Fruit fly (Drosophila melanogaster): ENCODE measurements around the gene tal-3A.

- TF ChIP-seq dac (GFP tag; optimal IDR thresholded peaks at IDR 0.05) (peak; percentile 37), Lpt (GFP tag; optimal IDR thresholded peaks at IDR 0.05) (peak; percentile 43), ss (GFP tag; optimal IDR thresholded peaks at IDR 0.05) (no peak), CG10669 (GFP tag; optimal IDR thresholded peaks at IDR 0.05) (no peak), CG32006 (GFP tag; optimal IDR thresholded peaks at IDR 0.05) (peak; percentile 72)
Observed at dm6 chr3R:13831042-13831441, 18.1 kb downstream of the tal-3A start.
